Worm (Caenorhabditis elegans): ENCODE measurements around the gene M28.4.

M28.4 gene

ce11 chrII:10607238-10607961 is 36.1 kb upstream of the M28.4 start, which contains the start of gene ccm-3:
TSS of gene ccm-3 (minus strand) at chrII:10607275.
- no peak for TF ChIP-seq ztf-23 (GFP tag; IDR thresholded peaks at IDR 0.05)
- no peak for TF ChIP-seq med-1 (GFP tag; optimal IDR thresholded peaks at IDR 0.05; ENCODE audit: insufficient read depth)
- no peak for TF ChIP-seq T22C8.4 (GFP tag; IDR thresholded peaks at IDR 0.05)
- no peak for TF ChIP-seq klf-2 (GFP tag; conservative IDR thresholded peaks at IDR 0.05)
- TF ChIP-seq tab-1 (GFP tag; IDR thresholded peaks at IDR 0.05), result no peak
- TF ChIP-seq flt-1 (GFP tag; IDR thresholded peaks at IDR 0.05), result no peak
- TF ChIP-seq cog-1 (tag; optimal IDR thresholded peaks at IDR 0.05), result no peak
- no peak for TF ChIP-seq ref-1 (GFP tag; conservative IDR thresholded peaks at IDR 0.05)
- no peak for TF ChIP-seq ztf-29 (GFP tag; IDR thresholded peaks at IDR 0.05)

ce11 chrII:10608821-10609220 is 34.7 kb upstream of the M28.4 start:
- TF ChIP-seq flt-1 (GFP tag; IDR thresholded peaks at IDR 0.05) (no peak), cog-1 (tag; optimal IDR thresholded peaks at IDR 0.05) (no peak), tab-1 (GFP tag; IDR thresholded peaks at IDR 0.05) (no peak), ztf-23 (GFP tag; IDR thresholded peaks at IDR 0.05) (no peak), ztf-29 (GFP tag; IDR thresholded peaks at IDR 0.05) (no peak), ref-1 (GFP tag; conservative IDR thresholded peaks at IDR 0.05) (no peak), T22C8.4 (GFP tag; IDR thresholded peaks at IDR 0.05) (no peak), med-1 (GFP tag; optimal IDR thresholded peaks at IDR 0.05; ENCODE audit: insufficient read depth) (no peak), klf-2 (GFP tag; conservative IDR thresholded peaks at IDR 0.05) (no peak)

- TF ChIP-seq ref-1 (GFP tag; conservative IDR thresholded peaks at IDR 0.05) (no peak), cog-1 (tag; optimal IDR thresholded peaks at IDR 0.05) (no peak), flt-1 (GFP tag; IDR thresholded peaks at IDR 0.05) (no peak), med-1 (GFP tag; optimal IDR thresholded peaks at IDR 0.05; ENCODE audit: insufficient read depth) (no peak), tab-1 (GFP tag; IDR thresholded peaks at IDR 0.05) (no peak), ztf-23 (GFP tag; IDR thresholded peaks at IDR 0.05) (no peak), ztf-29 (GFP tag; IDR thresholded peaks at IDR 0.05) (no peak), T22C8.4 (GFP tag; IDR thresholded peaks at IDR 0.05) (no peak), klf-2 (GFP tag; conservative IDR thresholded peaks at IDR 0.05) (no peak)
Observed at ce11 chrII:10612743-10613142, 30.8 kb upstream of the M28.4 start, which contains the start of gene C14A4.12. TSS of gene C14A4.12 (plus strand) at chrII:10613043.

ce11 chrII:10618157-10618556 is 25.3 kb upstream of the M28.4 start, which contains the start of gene C14A4.13:
TSS of gene C14A4.13 (plus strand) at chrII:10618457.
- TF ChIP-seq ztf-23 (GFP tag; IDR thresholded peaks at IDR 0.05) (no peak), ref-1 (GFP tag; conservative IDR thresholded peaks at IDR 0.05) (no peak), ztf-29 (GFP tag; IDR thresholded peaks at IDR 0.05) (no peak), med-1 (GFP tag; optimal IDR thresholded peaks at IDR 0.05; ENCODE audit: insufficient read depth) (no peak)

ce11 chrII:10621965-10622364 is 21.5 kb upstream of the M28.4 start, which contains the start of gene cutl-9:
TSS of gene cutl-9 (plus strand) at chrII:10622265.
- TF ChIP-seq ref-1 (GFP tag; conservative IDR thresholded peaks at IDR 0.05) (no peak), ztf-29 (GFP tag; IDR thresholded peaks at IDR 0.05) (no peak), tab-1 (GFP tag; IDR thresholded peaks at IDR 0.05) (no peak), klf-2 (GFP tag; conservative IDR thresholded peaks at IDR 0.05) (no peak), flt-1 (GFP tag; IDR thresholded peaks at IDR 0.05) (no peak), cog-1 (tag; optimal IDR thresholded peaks at IDR 0.05) (no peak), T22C8.4 (GFP tag; IDR thresholded peaks at IDR 0.05) (no peak), med-1 (GFP tag; optimal IDR thresholded peaks at IDR 0.05; ENCODE audit: insufficient read depth) (no peak), ztf-23 (GFP tag; IDR thresholded peaks at IDR 0.05) (no peak)

- TF ChIP-seq tab-1 (GFP tag; IDR thresholded peaks at IDR 0.05), result no peak
- TF ChIP-seq ref-1 (GFP tag; conservative IDR thresholded peaks at IDR 0.05), result no peak
- no peak for TF ChIP-seq ztf-23 (GFP tag; IDR thresholded peaks at IDR 0.05)
- no peak for TF ChIP-seq cog-1 (tag; optimal IDR thresholded peaks at IDR 0.05)
Observed at ce11 chrII:10627086-10627485, 16.4 kb upstream of the M28.4 start.

- TF ChIP-seq T22C8.4 (GFP tag; IDR thresholded peaks at IDR 0.05) (no peak), ref-1 (GFP tag; conservative IDR thresholded peaks at IDR 0.05) (no peak), flt-1 (GFP tag; IDR thresholded peaks at IDR 0.05) (no peak), ztf-29 (GFP tag; IDR thresholded peaks at IDR 0.05) (no peak), klf-2 (GFP tag; conservative IDR thresholded peaks at IDR 0.05) (no peak), cog-1 (tag; optimal IDR thresholded peaks at IDR 0.05) (no peak), ztf-23 (GFP tag; IDR thresholded peaks at IDR 0.05) (no peak), med-1 (GFP tag; optimal IDR thresholded peaks at IDR 0.05; ENCODE audit: insufficient read depth) (no peak), tab-1 (GFP tag; IDR thresholded peaks at IDR 0.05) (no peak)
Observed at ce11 chrII:10627963-10628362, 15.5 kb upstream of the M28.4 start, which contains the start of gene M28.8. TSS of gene M28.8 (plus strand) at chrII:10628263.

- TF ChIP-seq ref-1 (GFP tag; conservative IDR thresholded peaks at IDR 0.05), result no peak
- no peak for TF ChIP-seq ztf-29 (GFP tag; IDR thresholded peaks at IDR 0.05)
- TF ChIP-seq klf-2 (GFP tag; conservative IDR thresholded peaks at IDR 0.05), result no peak
- TF ChIP-seq T22C8.4 (GFP tag; IDR thresholded peaks at IDR 0.05), result no peak
- no peak for TF ChIP-seq tab-1 (GFP tag; IDR thresholded peaks at IDR 0.05)
- TF ChIP-seq flt-1 (GFP tag; IDR thresholded peaks at IDR 0.05), result no peak
- TF ChIP-seq med-1 (GFP tag; optimal IDR thresholded peaks at IDR 0.05; ENCODE audit: insufficient read depth), result no peak
- TF ChIP-seq ztf-23 (GFP tag; IDR thresholded peaks at IDR 0.05), result no peak
Observed at ce11 chrII:10630944-10631343, 12.6 kb upstream of the M28.4 start.

ce11 chrII:10639110-10639509 is 4.4 kb upstream of the M28.4 start, which contains the start of gene M28.9:
TSS of gene M28.9 (plus strand) at chrII:10639410.
- TF ChIP-seq flt-1 (GFP tag; IDR thresholded peaks at IDR 0.05) (no peak), tab-1 (GFP tag; IDR thresholded peaks at IDR 0.05) (no peak), med-1 (GFP tag; optimal IDR thresholded peaks at IDR 0.05; ENCODE audit: insufficient read depth) (no peak), ztf-23 (GFP tag; IDR thresholded peaks at IDR 0.05) (no peak), ztf-29 (GFP tag; IDR thresholded peaks at IDR 0.05) (no peak), klf-2 (GFP tag; conservative IDR thresholded peaks at IDR 0.05) (no peak), T22C8.4 (GFP tag; IDR thresholded peaks at IDR 0.05) (no peak), ref-1 (GFP tag; conservative IDR thresholded peaks at IDR 0.05) (no peak), cog-1 (tag; optimal IDR thresholded peaks at IDR 0.05) (no peak)
